Worm (Caenorhabditis elegans) whole organism, young adult: Measurements from ENCODE around the gene srh-212.

Experiments used
- B0019.2 ChIP-seq: fragments of 200-800 bp; sonication (Bioruptor generic); conservative IDR thresholded peaks from 2 replicates; pipeline ENCODE4 v1.3.6; 2022; ENCODE audit warnings: missing genetic modification reagents, missing genetic modification characterization, missing compliant biosample characterization
- F10E7.11 ChIP-seq: sonication (generic microtip); optimal IDR thresholded peaks from 2 replicates; lab custom pipeline; 2017; ENCODE audit warnings: mild to moderate bottlenecking, missing genetic modification characterization, moderate library complexity, missing compliant biosample characterization
- F23B12.7 ChIP-seq: sonication (generic microtip); optimal IDR thresholded peaks from 2 replicates; lab custom pipeline; 2017; ENCODE audit warnings: missing genetic modification characterization, mild to moderate bottlenecking, missing compliant biosample characterization, antibody characterized with exemption, moderate library complexity; ENCODE audit not compliant: insufficient read depth
- F37B4.10 ChIP-seq: fragments of 200-800 bp; sonication (Bioruptor generic); IDR thresholded peaks from 2 replicates; pipeline ENCODE4 v1.3.6; 2022; ENCODE audit warnings: missing genetic modification characterization, missing compliant biosample characterization
- F39B2.1 ChIP-seq: fragments of 200-800 bp; sonication (Bioruptor generic); IDR thresholded peaks from 2 replicates; pipeline ENCODE4 v1.3.6; 2022; ENCODE audit warnings: missing genetic modification reagents, missing genetic modification characterization, missing compliant biosample characterization
- F49E8.2 ChIP-seq: sonication (generic microtip); optimal IDR thresholded peaks from 3 replicates; lab custom pipeline; 2017; ENCODE audit warnings: missing genetic modification characterization, mild to moderate bottlenecking, missing compliant biosample characterization, antibody characterized with exemption, moderate library complexity; ENCODE audit not compliant: insufficient read depth
- F57A8.1 ChIP-seq: fragments of 200-800 bp; sonication (Bioruptor generic); optimal IDR thresholded peaks from 2 replicates; lab custom pipeline; 2018; ENCODE audit warnings: mild to moderate bottlenecking, missing genetic modification characterization, moderate library complexity, missing compliant biosample characterization
- F57C9.4 ChIP-seq: sonication (generic microtip); optimal IDR thresholded peaks from 2 replicates; lab custom pipeline; 2017; ENCODE audit warnings: mild to moderate bottlenecking, missing genetic modification characterization, missing compliant biosample characterization
- K11D2.4 ChIP-seq: fragments of 200-800 bp; sonication (Bioruptor generic); IDR thresholded peaks from 2 replicates; pipeline ENCODE4 v1.3.6; 2022; ENCODE audit warnings: missing genetic modification reagents, missing genetic modification characterization, missing compliant biosample characterization
- Y53F4B.3 ChIP-seq: fragments of 200-800 bp; sonication (Bioruptor generic); IDR thresholded peaks from 2 replicates; pipeline ENCODE4 v1.3.6; 2022; ENCODE audit warnings: missing genetic modification reagents, missing genetic modification characterization, missing compliant biosample characterization
- Y56A3A.18 ChIP-seq: fragments of 200-800 bp; sonication (Bioruptor generic); IDR thresholded peaks from 2 replicates; pipeline ENCODE4 v1.3.6; 2022; ENCODE audit warnings: missing genetic modification reagents, missing genetic modification characterization, missing compliant biosample characterization
- Y79H2A.3 ChIP-seq: fragments of 200-800 bp; sonication (Bioruptor generic); conservative IDR thresholded peaks from 2 replicates; pipeline ENCODE4 v1.3.6; 2022; ENCODE audit warnings: missing genetic modification reagents, missing genetic modification characterization, missing compliant biosample characterization
- ama-1 ChIP-seq, 3 experiments: fragments of 150-350 bp in 1 of 3; sonication (generic microtip) in 2 of 3; optimal IDR thresholded peaks; 2 replicates each; lab custom pipeline; 2014 to 2018; ENCODE audit warnings: missing biosample characterization in 2 of 3, missing genetic modification characterization in 2 of 3, missing genetic modification reagents in 2 of 3
- aptf-3 ChIP-seq: fragments of 200-800 bp; sonication (Bioruptor generic); IDR thresholded peaks from 2 replicates; pipeline ENCODE4 v1.3.6; 2022; ENCODE audit warnings: missing genetic modification characterization, missing compliant biosample characterization
- atf-7 ChIP-seq: sonication (generic microtip); optimal IDR thresholded peaks from 2 replicates; lab custom pipeline; 2017; ENCODE audit warnings: mild to moderate bottlenecking, missing genetic modification characterization, missing compliant biosample characterization
- athp-1 ChIP-seq: sonication (generic microtip); optimal IDR thresholded peaks from 2 replicates; lab custom pipeline; 2017; ENCODE audit warnings: mild to moderate bottlenecking, missing genetic modification characterization, missing compliant biosample characterization
- bed-2 ChIP-seq: fragments of 200-800 bp; sonication (Bioruptor generic); IDR thresholded peaks from 2 replicates; pipeline ENCODE4 v1.3.6; 2022; ENCODE audit warnings: missing genetic modification reagents, missing genetic modification characterization, missing compliant biosample characterization
- cebp-1 ChIP-seq, 2 experiments: fragments of 200-800 bp in 1 of 2; sonication (Bioruptor generic) in 1 of 2; sonication (generic microtip) in 1 of 2; IDR thresholded peaks in 1 of 2; optimal IDR thresholded peaks in 1 of 2; 2 replicates each; pipeline versions ENCODE4 v1.3.6 to Lab custom; 2017 to 2022; ENCODE audit warnings: missing compliant biosample characterization in 2 of 2, missing genetic modification characterization in 2 of 2, mild to moderate bottlenecking in 1 of 2, missing genetic modification reagents in 1 of 2, moderate library complexity in 1 of 2
- cebp-2 ChIP-seq: fragments of 200-800 bp; sonication (Bioruptor generic); IDR thresholded peaks from 2 replicates; pipeline ENCODE4 v1.3.6; 2022; ENCODE audit warnings: missing genetic modification characterization, missing compliant biosample characterization
- ceh-27 ChIP-seq: fragments of 200-800 bp; sonication (Bioruptor generic); optimal IDR thresholded peaks from 2 replicates; lab custom pipeline; 2018; ENCODE audit warnings: mild to moderate bottlenecking, missing genetic modification characterization, moderate library complexity, missing compliant biosample characterization
- dpl-1 ChIP-seq: fragments of 150-350 bp; optimal IDR thresholded peaks from 2 replicates; lab custom pipeline; 2014; ENCODE audit warnings: missing biosample characterization, missing genetic modification reagents, missing genetic modification characterization
- efl-1 ChIP-seq: fragments of 150-350 bp; optimal IDR thresholded peaks from 2 replicates; lab custom pipeline; 2014; ENCODE audit warnings: missing biosample characterization, missing genetic modification reagents, missing genetic modification characterization
- egl-44 ChIP-seq: fragments of 200-800 bp; sonication (Bioruptor generic); IDR thresholded peaks from 2 replicates; pipeline ENCODE4 v1.3.6; 2022; ENCODE audit warnings: missing genetic modification reagents, missing genetic modification characterization, missing compliant biosample characterization
- ekl-4 ChIP-seq: fragments of 200-800 bp; sonication (Bioruptor generic); IDR thresholded peaks from 2 replicates; pipeline ENCODE4 v1.3.6; 2022; ENCODE audit warnings: missing genetic modification reagents, missing genetic modification characterization, missing compliant biosample characterization
- ets-4 ChIP-seq: fragments of 200-800 bp; sonication (Bioruptor generic); optimal IDR thresholded peaks from 2 replicates; lab custom pipeline; 2018; ENCODE audit warnings: mild to moderate bottlenecking, missing genetic modification characterization, missing compliant biosample characterization
- hlh-12 ChIP-seq: sonication (generic microtip); optimal IDR thresholded peaks from 2 replicates; lab custom pipeline; 2016; ENCODE audit warnings: missing genetic modification characterization, missing compliant biosample characterization
- hmg-20 ChIP-seq: fragments of 200-800 bp; sonication (Bioruptor generic); IDR thresholded peaks from 2 replicates; pipeline ENCODE4 v1.3.6; 2022; ENCODE audit warnings: missing genetic modification reagents, missing genetic modification characterization, missing compliant biosample characterization
- hsf-1 ChIP-seq: fragments of 200-800 bp; sonication (Bioruptor generic); IDR thresholded peaks from 2 replicates; pipeline ENCODE4 v1.3.6; 2022; ENCODE audit warnings: missing genetic modification reagents, missing genetic modification characterization, missing compliant biosample characterization
- let-526 ChIP-seq: fragments of 200-800 bp; sonication (Bioruptor generic); IDR thresholded peaks from 2 replicates; pipeline ENCODE4 v1.3.6; 2022; ENCODE audit warnings: missing genetic modification reagents, missing genetic modification characterization, missing compliant biosample characterization
- lin-26 ChIP-seq: fragments of 200-800 bp; sonication (Bioruptor generic); IDR thresholded peaks from 2 replicates; pipeline ENCODE4 v1.3.6; 2022; ENCODE audit warnings: missing genetic modification reagents, missing genetic modification characterization, missing compliant biosample characterization
- lin-40 ChIP-seq: sonication (generic microtip); optimal IDR thresholded peaks from 2 replicates; lab custom pipeline; 2016; ENCODE audit warnings: missing genetic modification characterization, mild to moderate bottlenecking, missing compliant biosample characterization, missing genotype, missing genetic modification reagents
- lsl-1 ChIP-seq: fragments of 200-800 bp; sonication (Bioruptor generic); optimal IDR thresholded peaks from 2 replicates; lab custom pipeline; 2018; ENCODE audit warnings: mild to moderate bottlenecking, missing genetic modification characterization, moderate library complexity, missing compliant biosample characterization
- madf-6 ChIP-seq: fragments of 200-800 bp; sonication (Bioruptor generic); IDR thresholded peaks from 2 replicates; pipeline ENCODE4 v1.3.6; 2022; ENCODE audit warnings: missing genetic modification reagents, missing genetic modification characterization, missing compliant biosample characterization
- mes-4 ChIP-seq: sonication (generic microtip); optimal IDR thresholded peaks from 2 replicates; lab custom pipeline; 2016; ENCODE audit warnings: missing genotype, missing genetic modification characterization, missing compliant biosample characterization
- nhr-80 ChIP-seq: sonication (generic microtip); optimal IDR thresholded peaks from 2 replicates; lab custom pipeline; 2016; ENCODE audit warnings: missing genetic modification characterization, missing compliant biosample characterization
- nhr-90 ChIP-seq: sonication (generic microtip); optimal IDR thresholded peaks from 2 replicates; lab custom pipeline; 2016; ENCODE audit warnings: missing genotype, mild to moderate bottlenecking, missing genetic modification characterization, missing compliant biosample characterization
- pbrm-1 ChIP-seq: fragments of 200-800 bp; sonication (Bioruptor generic); IDR thresholded peaks from 2 replicates; pipeline ENCODE4 v1.3.6; 2022; ENCODE audit warnings: missing genetic modification reagents, missing genetic modification characterization, missing compliant biosample characterization
- rcor-1 ChIP-seq: fragments of 200-800 bp; sonication (Bioruptor generic); IDR thresholded peaks from 2 replicates; pipeline ENCODE4 v1.3.6; 2022; ENCODE audit warnings: missing genetic modification reagents, missing genetic modification characterization, missing compliant biosample characterization
- rec-8 ChIP-seq, 2 experiments: sonication (generic microtip); optimal IDR thresholded peaks; 2 replicates each; lab custom pipeline; 2016; ENCODE audit warnings: mild to moderate bottlenecking in 2 of 2, missing genetic modification characterization in 2 of 2, missing genetic modification reagents in 2 of 2, missing genotype in 2 of 2, missing biosample characterization in 1 of 2, missing compliant biosample characterization in 1 of 2, moderate library complexity in 1 of 2
- sea-2 ChIP-seq: fragments of 200-800 bp; sonication (Bioruptor generic); IDR thresholded peaks from 2 replicates; pipeline ENCODE4 v1.3.6; 2022; ENCODE audit warnings: missing genetic modification characterization, missing compliant biosample characterization
- sptf-2 ChIP-seq: fragments of 200-800 bp; sonication (Bioruptor generic); optimal IDR thresholded peaks from 2 replicates; lab custom pipeline; 2018; ENCODE audit warnings: mild to moderate bottlenecking, missing genetic modification characterization, missing compliant biosample characterization
- tlf-1 ChIP-seq: fragments of 200-800 bp; sonication (Bioruptor generic); optimal IDR thresholded peaks from 2 replicates; lab custom pipeline; 2018; ENCODE audit warnings: mild to moderate bottlenecking, missing genetic modification characterization, missing compliant biosample characterization
- unc-62 ChIP-seq: fragments of 150-350 bp; optimal IDR thresholded peaks from 2 replicates; lab custom pipeline; 2014; ENCODE audit warnings: missing biosample characterization, missing genetic modification reagents, missing genetic modification characterization
- xnd-1 ChIP-seq: sonication (generic microtip); optimal IDR thresholded peaks from 2 replicates; lab custom pipeline; 2016; ENCODE audit warnings: missing genotype, missing genetic modification reagents, missing genetic modification characterization, missing compliant biosample characterization
- zfh-2 ChIP-seq: fragments of 200-800 bp; sonication (Bioruptor generic); conservative IDR thresholded peaks from 2 replicates; pipeline ENCODE4 v1.3.6; 2022; ENCODE audit warnings: missing genetic modification reagents, missing genetic modification characterization, missing compliant biosample characterization
- zim-3 ChIP-seq: sonication (generic microtip); optimal IDR thresholded peaks from 2 replicates; lab custom pipeline; 2017; ENCODE audit warnings: mild to moderate bottlenecking, missing genetic modification characterization, moderate library complexity, missing compliant biosample characterization
- ztf-22 ChIP-seq: fragments of 200-800 bp; sonication (Bioruptor generic); optimal IDR thresholded peaks from 2 replicates; lab custom pipeline; 2018; ENCODE audit warnings: mild to moderate bottlenecking, missing genetic modification characterization, moderate library complexity, missing compliant biosample characterization
- ztf-3 ChIP-seq: fragments of 200-800 bp; sonication (Bioruptor generic); optimal IDR thresholded peaks from 2 replicates; lab custom pipeline; 2018; ENCODE audit warnings: mild to moderate bottlenecking, missing genetic modification characterization, missing compliant biosample characterization
- ztf-6 ChIP-seq: fragments of 200-800 bp; sonication (Bioruptor generic); IDR thresholded peaks from 2 replicates; pipeline ENCODE4 v1.3.6; 2022; ENCODE audit warnings: missing genetic modification reagents, missing genetic modification characterization, missing compliant biosample characterization

srh-212 gene

DNA sequence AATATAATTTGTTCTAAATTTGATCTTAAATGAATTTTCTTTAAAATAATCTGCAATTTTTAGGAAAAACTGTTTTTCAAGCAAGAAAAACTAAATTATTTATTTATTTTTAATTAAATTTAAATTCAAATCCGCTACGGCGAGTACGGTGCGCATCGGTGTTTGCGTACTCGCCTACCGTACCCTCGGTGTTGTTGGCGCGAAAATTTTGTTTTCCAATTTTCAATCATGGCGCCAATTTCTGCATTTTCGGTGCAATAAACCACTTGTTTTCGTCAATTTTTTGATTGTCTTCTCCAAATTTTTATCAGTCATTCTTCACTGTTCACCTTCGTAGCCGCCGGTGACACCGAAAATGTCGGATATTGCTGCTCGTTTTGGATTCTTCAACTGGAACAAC lies 18.1 kb downstream of the srh-212 start, which contains the start of gene pygl-1 (continued):
- TF ChIP-seq F10E7.11 (tag; lab: Kevin White, UChicago) (no peak), ets-4 (no peak), F39B2.1 (no peak), ztf-22 (GFP tag; lab: Kevin White, UChicago) (no peak), hmg-20 (GFP tag; lab: Robert Waterston, UW) (no peak), let-526 (GFP tag; lab: Robert Waterston, UW) (no peak), ceh-27 (no peak), cebp-2 (GFP tag; lab: Robert Waterston, UW) (no peak), rec-8 (tag; optimal IDR thresholded peaks at IDR 0.05; lab: Kevin White, UChicago) (no peak), K11D2.4 (GFP tag; lab: Robert Waterston, UW) (no peak), lsl-1 (peak; percentile 99), ama-1 (optimal IDR thresholded peaks at IDR 0.05; lab: Kevin White, UChicago) (no peak), ama-1 (GFP tag; optimal IDR thresholded peaks at IDR 0.05; lab: Kevin White, UChicago) (no peak), ekl-4 (GFP tag; lab: Robert Waterston, UW) (peak; percentile 62; the same call in 1 of the 2 replicates), hlh-12 (tag; lab: Kevin White, UChicago) (no peak), Y79H2A.3 (GFP tag; lab: Robert Waterston, UW) (peak; percentile 84), ztf-6 (GFP tag; lab: Robert Waterston, UW) (no peak), F23B12.7 (tag; lab: Kevin White, UChicago) (no peak), efl-1 (peak; percentile 99), F49E8.2 (peak; percentile 61), sptf-2 (GFP tag; lab: Kevin White, UChicago) (no peak), rcor-1 (GFP tag; lab: Robert Waterston, UW) (peak; percentile 90), hsf-1 (peak; percentile 83), B0019.2 (GFP tag; lab: Robert Waterston, UW) (peak; percentile 96), F57C9.4 (no peak), unc-62 (no peak), F57A8.1 (GFP tag; lab: Kevin White, UChicago) (no peak), sea-2 (GFP tag; lab: Robert Waterston, UW) (no peak), zim-3 (no peak), nhr-90 (no peak), nhr-80 (tag; lab: Kevin White, UChicago) (no peak), pbrm-1 (GFP tag; lab: Robert Waterston, UW) (peak; percentile 74; the same call in 1 of the 2 replicates), athp-1 (tag; lab: Kevin White, UChicago) (peak; percentile 48), egl-44 (GFP tag; lab: Robert Waterston, UW) (no peak), ztf-3 (GFP tag; lab: Kevin White, UChicago) (no peak), aptf-3 (GFP tag; lab: Robert Waterston, UW) (no peak), dpl-1 (GFP tag; lab: Kevin White, UChicago) (peak; percentile 94), bed-2 (GFP tag; lab: Robert Waterston, UW) (0 out of 2 replicates have a peak, but pooled peaks have one; percentile 33), madf-6 (GFP tag; lab: Robert Waterston, UW) (peak; percentile 99), atf-7 (tag; lab: Kevin White, UChicago) (no peak), Y56A3A.18 (no peak), cebp-1 (GFP tag; IDR thresholded peaks at IDR 0.05; lab: Robert Waterston, UW) (no peak), cebp-1 (tag; optimal IDR thresholded peaks at IDR 0.05; lab: Kevin White, UChicago) (no peak), lin-26 (GFP tag; lab: Robert Waterston, UW) (no peak), mes-4 (tag; lab: Kevin White, UChicago) (no peak), xnd-1 (tag; lab: Kevin White, UChicago) (peak; percentile 97), F37B4.10 (GFP tag; lab: Robert Waterston, UW) (no peak), tlf-1 (GFP tag; lab: Kevin White, UChicago) (peak; percentile 94), Y53F4B.3 (GFP tag; lab: Robert Waterston, UW) (no peak), zfh-2 (GFP tag; lab: Robert Waterston, UW) (no peak), lin-40 (tag; lab: Kevin White, UChicago) (no peak)
